Worm (Caenorhabditis elegans) whole organism, young adult: ENCODE measurements around the gene Y46G5A.20.
A peak's percentile ranks its signal among the peaks of the same experiment; 100 is the strongest.

Experiments used
- B0336.3 ChIP-seq: fragments of 200-800 bp; sonication (Bioruptor generic); IDR thresholded peaks from 2 replicates; pipeline ENCODE4 v1.3.6; 2022; ENCODE audit warnings: missing genetic modification characterization, missing compliant biosample characterization
- C06A6.2 ChIP-seq: fragments of 200-800 bp; sonication (Bioruptor generic); conservative IDR thresholded peaks from 2 replicates; pipeline ENCODE4 v1.3.6; 2022; ENCODE audit warnings: missing genetic modification characterization, missing compliant biosample characterization
- F10E7.11 ChIP-seq: sonication (generic microtip); optimal IDR thresholded peaks from 2 replicates; lab custom pipeline; 2017; ENCODE audit warnings: mild to moderate bottlenecking, missing genetic modification characterization, moderate library complexity, missing compliant biosample characterization
- F37B4.10 ChIP-seq: fragments of 200-800 bp; sonication (Bioruptor generic); IDR thresholded peaks from 2 replicates; pipeline ENCODE4 v1.3.6; 2022; ENCODE audit warnings: missing genetic modification characterization, missing compliant biosample characterization
- K11D2.4 ChIP-seq: fragments of 200-800 bp; sonication (Bioruptor generic); IDR thresholded peaks from 2 replicates; pipeline ENCODE4 v1.3.6; 2022; ENCODE audit warnings: missing genetic modification reagents, missing genetic modification characterization, missing compliant biosample characterization
- K12H6.12 ChIP-seq: fragments of 200-800 bp; sonication (Bioruptor generic); optimal IDR thresholded peaks from 2 replicates; lab custom pipeline; 2018; ENCODE audit warnings: mild to moderate bottlenecking, missing genetic modification characterization, missing compliant biosample characterization
- Y53F4B.3 ChIP-seq: fragments of 200-800 bp; sonication (Bioruptor generic); IDR thresholded peaks from 2 replicates; pipeline ENCODE4 v1.3.6; 2022; ENCODE audit warnings: missing genetic modification reagents, missing genetic modification characterization, missing compliant biosample characterization
- Y56A3A.18 ChIP-seq: fragments of 200-800 bp; sonication (Bioruptor generic); IDR thresholded peaks from 2 replicates; pipeline ENCODE4 v1.3.6; 2022; ENCODE audit warnings: missing genetic modification reagents, missing genetic modification characterization, missing compliant biosample characterization
- ama-1 ChIP-seq, 3 experiments: fragments of 150-350 bp in 1 of 3; sonication (generic microtip) in 2 of 3; optimal IDR thresholded peaks; 2 replicates each; lab custom pipeline; 2014 to 2018; ENCODE audit warnings: missing biosample characterization in 2 of 3, missing genetic modification characterization in 2 of 3, missing genetic modification reagents in 2 of 3
- atf-7 ChIP-seq: sonication (generic microtip); optimal IDR thresholded peaks from 2 replicates; lab custom pipeline; 2017; ENCODE audit warnings: mild to moderate bottlenecking, missing genetic modification characterization, missing compliant biosample characterization
- athp-1 ChIP-seq: sonication (generic microtip); optimal IDR thresholded peaks from 2 replicates; lab custom pipeline; 2017; ENCODE audit warnings: mild to moderate bottlenecking, missing genetic modification characterization, missing compliant biosample characterization
- attf-6 ChIP-seq: fragments of 200-800 bp; sonication (Bioruptor generic); IDR thresholded peaks from 2 replicates; pipeline ENCODE4 v1.3.6; 2022; ENCODE audit warnings: missing genetic modification reagents, missing genetic modification characterization, missing compliant biosample characterization
- ceh-40 ChIP-seq: fragments of 200-800 bp; sonication (Bioruptor generic); IDR thresholded peaks from 2 replicates; pipeline ENCODE4 v1.3.6; 2022; ENCODE audit warnings: missing genetic modification characterization, missing compliant biosample characterization
- chd-7 ChIP-seq: sonication (generic microtip); optimal IDR thresholded peaks from 2 replicates; lab custom pipeline; 2016; ENCODE audit warnings: mild to moderate bottlenecking, missing genetic modification characterization, moderate library complexity, missing compliant biosample characterization
- die-1 ChIP-seq: sonication (generic microtip); optimal IDR thresholded peaks from 2 replicates; lab custom pipeline; 2016; ENCODE audit warnings: missing genotype, mild to moderate bottlenecking, missing genetic modification characterization, missing compliant biosample characterization
- dox-1 ChIP-seq: fragments of 200-800 bp; sonication (Bioruptor generic); IDR thresholded peaks from 2 replicates; pipeline ENCODE4 v1.3.6; 2022; ENCODE audit warnings: missing genetic modification reagents, missing genetic modification characterization, missing compliant biosample characterization
- dpff-1 ChIP-seq: sonication (generic microtip); optimal IDR thresholded peaks from 2 replicates; lab custom pipeline; 2017; ENCODE audit warnings: mild to moderate bottlenecking, missing genetic modification characterization, missing compliant biosample characterization
- dpl-1 ChIP-seq: fragments of 150-350 bp; optimal IDR thresholded peaks from 2 replicates; lab custom pipeline; 2014; ENCODE audit warnings: missing biosample characterization, missing genetic modification reagents, missing genetic modification characterization
- egl-18 ChIP-seq: fragments of 200-800 bp; sonication (Bioruptor generic); IDR thresholded peaks from 2 replicates; pipeline ENCODE4 v1.3.6; 2022; ENCODE audit warnings: missing genetic modification reagents, missing genetic modification characterization, missing compliant biosample characterization
- ekl-4 ChIP-seq: fragments of 200-800 bp; sonication (Bioruptor generic); IDR thresholded peaks from 2 replicates; pipeline ENCODE4 v1.3.6; 2022; ENCODE audit warnings: missing genetic modification reagents, missing genetic modification characterization, missing compliant biosample characterization
- him-1 ChIP-seq: sonication (generic microtip); optimal IDR thresholded peaks from 2 replicates; lab custom pipeline; 2016; ENCODE audit warnings: missing genotype, missing genetic modification reagents, missing genetic modification characterization, missing compliant biosample characterization
- hlh-12 ChIP-seq: sonication (generic microtip); optimal IDR thresholded peaks from 2 replicates; lab custom pipeline; 2016; ENCODE audit warnings: missing genetic modification characterization, missing compliant biosample characterization
- hlh-26 ChIP-seq: fragments of 200-800 bp; sonication (Bioruptor generic); conservative IDR thresholded peaks from 2 replicates; pipeline ENCODE4 v1.3.6; 2022; ENCODE audit warnings: missing genetic modification reagents, missing genetic modification characterization, missing compliant biosample characterization
- hsf-1 ChIP-seq: fragments of 200-800 bp; sonication (Bioruptor generic); IDR thresholded peaks from 2 replicates; pipeline ENCODE4 v1.3.6; 2022; ENCODE audit warnings: missing genetic modification reagents, missing genetic modification characterization, missing compliant biosample characterization
- lin-40 ChIP-seq: sonication (generic microtip); optimal IDR thresholded peaks from 2 replicates; lab custom pipeline; 2016; ENCODE audit warnings: missing genetic modification characterization, mild to moderate bottlenecking, missing compliant biosample characterization, missing genotype, missing genetic modification reagents
- lir-1 ChIP-seq: fragments of 200-800 bp; sonication (Bioruptor generic); conservative IDR thresholded peaks from 2 replicates; pipeline ENCODE4 v1.3.6; 2022; ENCODE audit warnings: missing genetic modification reagents, missing genetic modification characterization, missing compliant biosample characterization
- lsy-27 ChIP-seq: sonication (generic microtip); optimal IDR thresholded peaks from 2 replicates; lab custom pipeline; 2017; ENCODE audit warnings: missing genetic modification characterization, mild to moderate bottlenecking, missing compliant biosample characterization, antibody characterized with exemption, missing genotype, borderline replicate concordance; ENCODE audit not compliant: insufficient read depth
- madf-10 ChIP-seq: sonication (generic microtip); optimal IDR thresholded peaks from 2 replicates; lab custom pipeline; 2016; ENCODE audit warnings: mild to moderate bottlenecking, missing genetic modification characterization, missing compliant biosample characterization
- mcd-1 ChIP-seq: fragments of 200-800 bp; sonication (Bioruptor generic); IDR thresholded peaks from 2 replicates; pipeline ENCODE4 v1.3.6; 2022; ENCODE audit warnings: missing genetic modification reagents, missing genetic modification characterization, missing compliant biosample characterization
- mes-4 ChIP-seq: sonication (generic microtip); optimal IDR thresholded peaks from 2 replicates; lab custom pipeline; 2016; ENCODE audit warnings: missing genotype, missing genetic modification characterization, missing compliant biosample characterization
- nhr-80 ChIP-seq: sonication (generic microtip); optimal IDR thresholded peaks from 2 replicates; lab custom pipeline; 2016; ENCODE audit warnings: missing genetic modification characterization, missing compliant biosample characterization
- pbrm-1 ChIP-seq: fragments of 200-800 bp; sonication (Bioruptor generic); IDR thresholded peaks from 2 replicates; pipeline ENCODE4 v1.3.6; 2022; ENCODE audit warnings: missing genetic modification reagents, missing genetic modification characterization, missing compliant biosample characterization
- pha-4 ChIP-seq: fragments of 150-350 bp; sonication (generic microtip); optimal IDR thresholded peaks from 2 replicates; lab custom pipeline; 2014; ENCODE audit warnings: missing biosample characterization, missing genetic modification reagents, missing genetic modification characterization
- rcor-1 ChIP-seq: fragments of 200-800 bp; sonication (Bioruptor generic); IDR thresholded peaks from 2 replicates; pipeline ENCODE4 v1.3.6; 2022; ENCODE audit warnings: missing genetic modification reagents, missing genetic modification characterization, missing compliant biosample characterization
- repo-1 ChIP-seq: sonication (generic microtip); optimal IDR thresholded peaks from 2 replicates; lab custom pipeline; 2017; ENCODE audit warnings: mild to moderate bottlenecking, missing genetic modification characterization, missing compliant biosample characterization
- snpc-1.3 ChIP-seq: sonication (generic microtip); optimal IDR thresholded peaks from 2 replicates; lab custom pipeline; 2017; ENCODE audit warnings: missing genetic modification characterization, mild to moderate bottlenecking, missing compliant biosample characterization, antibody characterized with exemption, moderate library complexity, missing genotype, missing genetic modification reagents; ENCODE audit not compliant: insufficient read depth
- sptf-2 ChIP-seq: fragments of 200-800 bp; sonication (Bioruptor generic); optimal IDR thresholded peaks from 2 replicates; lab custom pipeline; 2018; ENCODE audit warnings: mild to moderate bottlenecking, missing genetic modification characterization, missing compliant biosample characterization
- tbx-9 ChIP-seq: sonication (generic microtip); optimal IDR thresholded peaks from 2 replicates; lab custom pipeline; 2016; ENCODE audit warnings: borderline replicate concordance, missing genetic modification characterization, inconsistent platforms, missing compliant biosample characterization
- tlf-1 ChIP-seq: fragments of 200-800 bp; sonication (Bioruptor generic); optimal IDR thresholded peaks from 2 replicates; lab custom pipeline; 2018; ENCODE audit warnings: mild to moderate bottlenecking, missing genetic modification characterization, missing compliant biosample characterization
- unc-62 ChIP-seq: fragments of 150-350 bp; optimal IDR thresholded peaks from 2 replicates; lab custom pipeline; 2014; ENCODE audit warnings: missing biosample characterization, missing genetic modification reagents, missing genetic modification characterization
- xnd-1 ChIP-seq: sonication (generic microtip); optimal IDR thresholded peaks from 2 replicates; lab custom pipeline; 2016; ENCODE audit warnings: missing genotype, missing genetic modification reagents, missing genetic modification characterization, missing compliant biosample characterization
- zfh-2 ChIP-seq: fragments of 200-800 bp; sonication (Bioruptor generic); conservative IDR thresholded peaks from 2 replicates; pipeline ENCODE4 v1.3.6; 2022; ENCODE audit warnings: missing genetic modification reagents, missing genetic modification characterization, missing compliant biosample characterization
- ztf-18 ChIP-seq: sonication (generic microtip); optimal IDR thresholded peaks from 2 replicates; lab custom pipeline; 2016; ENCODE audit warnings: missing genotype, mild to moderate bottlenecking, missing genetic modification characterization, missing compliant biosample characterization
- ztf-26 ChIP-seq: sonication (generic microtip); optimal IDR thresholded peaks from 2 replicates; lab custom pipeline; 2017; ENCODE audit warnings: missing genetic modification characterization, missing compliant biosample characterization
- ztf-28 ChIP-seq: fragments of 200-800 bp; sonication (Bioruptor generic); IDR thresholded peaks from 2 replicates; pipeline ENCODE4 v1.3.6; 2022; ENCODE audit warnings: missing genetic modification reagents, missing genetic modification characterization, missing compliant biosample characterization
- ztf-3 ChIP-seq: fragments of 200-800 bp; sonication (Bioruptor generic); optimal IDR thresholded peaks from 2 replicates; lab custom pipeline; 2018; ENCODE audit warnings: mild to moderate bottlenecking, missing genetic modification characterization, missing compliant biosample characterization

The Y46G5A.20 gene

DNA sequence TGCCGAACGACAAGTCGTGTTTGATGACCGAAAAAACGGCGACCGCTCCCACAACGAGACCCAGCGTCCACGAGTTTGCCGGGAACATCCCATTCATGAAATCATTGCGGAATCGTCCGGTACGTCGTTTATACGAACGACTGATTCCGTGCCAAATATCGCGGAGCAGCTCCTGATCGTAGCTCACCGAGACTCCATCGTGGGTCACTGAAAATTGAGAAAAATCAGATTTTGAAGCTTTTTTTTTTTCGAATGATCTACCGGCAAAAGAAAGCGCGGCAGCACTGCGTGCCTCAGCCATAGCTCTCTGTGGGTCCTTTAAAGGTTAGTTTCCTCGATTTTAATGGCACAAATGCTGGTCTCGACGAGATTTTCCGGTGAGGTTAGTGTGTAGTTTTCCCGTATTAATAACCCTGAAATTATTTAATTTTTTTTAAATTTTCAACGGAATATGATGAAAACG lies 14.7 kb upstream of the Y46G5A.20 start, which contains the start of gene cpt-1 (continued):
- no peak for TF ChIP-seq egl-18 (GFP tag; lab: Robert Waterston, UW)
- TF ChIP-seq ekl-4 (GFP tag; lab: Robert Waterston, UW): no peak
- TF ChIP-seq K11D2.4 (GFP tag; lab: Robert Waterston, UW): no peak
- TF ChIP-seq lsy-27 (tag; lab: Kevin White, UChicago): no peak
- no peak for TF ChIP-seq xnd-1
- no peak for TF ChIP-seq mes-4 (tag; lab: Kevin White, UChicago)

DNA sequence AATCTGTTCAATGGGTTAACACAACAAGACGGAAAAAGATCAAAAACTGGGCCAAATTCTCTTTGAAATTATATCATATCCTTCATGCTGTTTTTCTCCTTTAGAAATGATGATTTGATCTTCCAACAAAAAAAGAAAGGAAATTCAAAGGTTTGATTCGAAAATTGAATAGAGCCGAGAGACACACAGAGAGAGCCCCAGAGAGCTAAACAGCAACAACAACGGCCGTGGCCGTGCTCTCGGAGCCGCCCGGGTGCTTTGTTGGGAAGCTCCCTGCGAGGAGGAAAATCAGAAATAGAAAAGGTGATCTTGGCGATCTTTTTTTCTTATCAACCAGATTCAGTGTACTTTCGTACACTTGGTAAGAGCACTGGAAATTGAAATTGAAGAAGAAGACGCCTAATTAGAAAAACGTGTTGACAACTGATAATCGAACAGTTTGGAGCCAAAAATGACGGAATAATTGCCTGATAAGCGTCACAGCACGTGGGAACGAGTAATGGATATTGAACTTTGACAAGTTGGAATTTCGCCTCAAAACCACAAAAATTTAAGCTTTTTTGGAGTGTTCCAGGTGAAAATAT lies 13.5 kb upstream of the Y46G5A.20 start:
- TF ChIP-seq mes-4 (tag; lab: Kevin White, UChicago): no peak
- peak; percentile 40; the same call in 1 of the 2 replicates for TF ChIP-seq dox-1 (GFP tag; lab: Robert Waterston, UW)
- TF ChIP-seq die-1 (tag; lab: Kevin White, UChicago): no peak
- no peak for TF ChIP-seq C06A6.2 (GFP tag; lab: Robert Waterston, UW)
- TF ChIP-seq F10E7.11: no peak
- TF ChIP-seq lin-40 (tag; lab: Kevin White, UChicago): no peak
- peak; percentile 26 for TF ChIP-seq ama-1 (optimal IDR thresholded peaks at IDR 0.05; lab: Kevin White, UChicago)
- TF ChIP-seq ama-1 (GFP tag; optimal IDR thresholded peaks at IDR 0.05; lab: Kevin White, UChicago): no peak
- no peak for TF ChIP-seq ztf-18 (tag; lab: Kevin White, UChicago)
- 0 out of 2 replicates have a peak, but pooled peaks have one; percentile 5 for TF ChIP-seq mcd-1 (GFP tag; lab: Robert Waterston, UW)
- TF ChIP-seq F37B4.10: no peak
- no peak for TF ChIP-seq xnd-1
- TF ChIP-seq snpc-1.3: no peak
- peak; percentile 65 for TF ChIP-seq nhr-80
- no peak for TF ChIP-seq dpff-1 (tag; lab: Kevin White, UChicago)
- TF ChIP-seq tbx-9 (tag; lab: Kevin White, UChicago): no peak
- TF ChIP-seq Y53F4B.3: no peak
- TF ChIP-seq unc-62: peak; percentile 42
- no peak for TF ChIP-seq K12H6.12 (tag; lab: Kevin White, UChicago)
- TF ChIP-seq him-1 (tag; lab: Kevin White, UChicago): no peak
- TF ChIP-seq ztf-28 (GFP tag; lab: Robert Waterston, UW): no peak
- TF ChIP-seq zfh-2 (GFP tag; lab: Robert Waterston, UW): peak; percentile 73; the same call in 1 of the 2 replicates
- no peak for TF ChIP-seq pha-4
- TF ChIP-seq hlh-26 (GFP tag; lab: Robert Waterston, UW): no peak
- no peak for TF ChIP-seq hsf-1
- TF ChIP-seq attf-6 (GFP tag; lab: Robert Waterston, UW): no peak
- TF ChIP-seq B0336.3 (GFP tag; lab: Robert Waterston, UW): peak; percentile 55
- no peak for TF ChIP-seq sptf-2 (GFP tag; lab: Kevin White, UChicago)
- TF ChIP-seq ekl-4 (GFP tag; lab: Robert Waterston, UW): no peak
- TF ChIP-seq dpl-1 (GFP tag; lab: Kevin White, UChicago): no peak
- TF ChIP-seq repo-1: no peak
- TF ChIP-seq madf-10 (tag; lab: Kevin White, UChicago): no peak
- no peak for TF ChIP-seq ztf-26 (tag; lab: Kevin White, UChicago)
- no peak for TF ChIP-seq rcor-1
- TF ChIP-seq lsy-27 (tag; lab: Kevin White, UChicago): no peak
- peak; percentile 47 for TF ChIP-seq atf-7 (tag; lab: Kevin White, UChicago)
- no peak for TF ChIP-seq pbrm-1
- TF ChIP-seq Y56A3A.18 (GFP tag; lab: Robert Waterston, UW): no peak
- no peak for TF ChIP-seq athp-1 (tag; lab: Kevin White, UChicago)
- no peak for TF ChIP-seq tlf-1
- no peak for TF ChIP-seq ceh-40 (GFP tag; lab: Robert Waterston, UW)
- TF ChIP-seq lir-1 (GFP tag; lab: Robert Waterston, UW): no peak
- no peak for TF ChIP-seq chd-7 (tag; lab: Kevin White, UChicago)
- no peak for TF ChIP-seq hlh-12
- no peak for TF ChIP-seq ztf-3 (GFP tag; lab: Kevin White, UChicago)
